Fruit fly (Drosophila melanogaster) whole organism, prepupa: ENCODE data around the gene Pgant6.

Source experiments
- CG15336 ChIP-seq: fragments of 200-800 bp; sonication (Bioruptor generic); IDR thresholded peaks from 2 replicates; pipeline ENCODE4 v1.3.6; 2022; ENCODE audit warnings: missing biosample characterization, missing genetic modification characterization
- CG31627 ChIP-seq: fragments of 200-800 bp; sonication (Bioruptor generic); optimal IDR thresholded peaks from 3 replicates; lab custom pipeline; 2016; ENCODE audit warnings: missing biosample characterization, missing genetic modification characterization
- CG6854 ChIP-seq: fragments of 200-800 bp; sonication (Bioruptor generic); optimal IDR thresholded peaks from 2 replicates; lab custom pipeline; 2017; ENCODE audit warnings: missing biosample characterization, mild to moderate bottlenecking, missing genetic modification characterization
- CG7368 ChIP-seq: fragments of 200-800 bp; sonication (Bioruptor generic); optimal IDR thresholded peaks from 3 replicates; lab custom pipeline; 2016; ENCODE audit warnings: missing biosample characterization, missing genetic modification characterization

- no peak for TF ChIP-seq CG7368 (GFP tag; lab: Kevin White, UChicago)
- TF ChIP-seq CG31627 = peak; percentile 11
- peak; percentile 12 for TF ChIP-seq CG6854 (GFP tag; lab: Kevin White, UChicago)
- peak; percentile 35; the same call in 1 of the 2 replicates for TF ChIP-seq CG15336 (GFP tag; lab: Robert Waterston, UW)
These were observed 26.3 kb downstream of the Pgant6 start for dm6 chr3L:2808278-2808892.
